Fruit fly (Drosophila melanogaster): Measurements from ENCODE around the gene CG45100.

The CG45100 gene

dm6 chr3R:5470586-5471283 lies 3.7 kb downstream of the CG45100 start, which contains the start of the genes mRpL44 and Snr1:
TSS of gene mRpL44 (minus strand) at chr3R:5470636.
TSS of gene Snr1 (plus strand) at chr3R:5470926.
- no peak for TF ChIP-seq CTCF (optimal IDR thresholded peaks at IDR 0.05)
- TF ChIP-seq CG8478 (optimal IDR thresholded peaks at IDR 0.05), result no peak

DNA sequence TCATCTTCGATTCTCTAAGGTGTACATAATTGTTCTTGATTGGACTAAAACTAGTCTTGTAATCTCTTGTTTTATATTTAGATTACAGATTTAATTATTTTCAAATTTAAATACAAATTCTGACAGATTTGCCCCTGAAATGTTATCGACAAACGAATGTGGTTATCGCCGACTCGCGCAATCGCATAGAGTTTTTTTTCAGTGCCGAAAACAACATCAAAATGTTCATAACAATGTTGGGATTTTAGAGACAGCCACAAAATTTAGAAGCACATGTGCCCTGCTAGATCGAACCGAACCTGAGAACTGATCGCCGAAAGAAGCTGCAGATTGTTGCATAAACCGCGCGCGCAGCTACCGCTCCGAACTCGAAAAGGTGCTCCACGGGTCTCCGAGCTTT lies 6.8 kb downstream of the CG45100 start, which contains the start of gene POLDIP2:
POLDIP2 (plus strand) TSS at position 160 of the 400 bp plus-strand sequence.
- TF ChIP-seq CTCF (optimal IDR thresholded peaks at IDR 0.05) (no peak), CG8478 (optimal IDR thresholded peaks at IDR 0.05) (no peak)

DNA sequence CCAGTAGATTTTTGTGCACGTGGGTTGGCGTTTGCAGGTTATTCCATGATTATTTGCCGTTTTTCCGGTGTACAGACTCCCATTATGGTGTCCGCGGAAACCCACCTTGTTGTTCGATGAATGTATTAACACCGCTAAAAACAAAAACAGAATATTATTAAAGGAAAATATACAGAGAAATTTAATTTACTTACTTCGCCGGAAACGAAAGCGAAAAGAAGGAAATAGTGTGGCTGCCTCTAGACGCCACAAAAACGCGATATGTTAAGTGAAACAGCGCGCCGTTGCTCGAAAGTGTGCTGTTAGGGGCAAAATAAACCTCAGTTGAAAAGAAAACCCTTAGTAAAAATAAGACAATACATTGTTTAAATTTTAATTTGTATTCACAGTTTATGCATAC lies 7.5 kb downstream of the CG45100 start, which contains the start of gene RpL35A:
RpL35A (minus strand) TSS at position 227 of the 400 bp plus-strand sequence.
- peak in 1 of 2 experiments; percentile 58 for TF ChIP-seq CTCF (optimal IDR thresholded peaks at IDR 0.05)
- TF ChIP-seq CG8478 (optimal IDR thresholded peaks at IDR 0.05), result no peak

- TF ChIP-seq CG8478 (optimal IDR thresholded peaks at IDR 0.05) (no peak), CTCF (optimal IDR thresholded peaks at IDR 0.05) (no peak)
Observed at dm6 chr3R:5464481-5464880, 9.9 kb downstream of the CG45100 start, which contains the start of gene PEK. TSS of gene PEK (minus strand) at chr3R:5464753.

- TF ChIP-seq CG8478 (optimal IDR thresholded peaks at IDR 0.05), result no peak
- TF ChIP-seq CTCF (optimal IDR thresholded peaks at IDR 0.05), result no peak
Observed at dm6 chr3R:5463199-5463949, 11.0 kb downstream of the CG45100 start.

- TF ChIP-seq CTCF (optimal IDR thresholded peaks at IDR 0.05), result no peak
- TF ChIP-seq CG8478 (optimal IDR thresholded peaks at IDR 0.05), result no peak
Observed at dm6 chr3R:5458627-5459026, 15.8 kb downstream of the CG45100 start.

DNA sequence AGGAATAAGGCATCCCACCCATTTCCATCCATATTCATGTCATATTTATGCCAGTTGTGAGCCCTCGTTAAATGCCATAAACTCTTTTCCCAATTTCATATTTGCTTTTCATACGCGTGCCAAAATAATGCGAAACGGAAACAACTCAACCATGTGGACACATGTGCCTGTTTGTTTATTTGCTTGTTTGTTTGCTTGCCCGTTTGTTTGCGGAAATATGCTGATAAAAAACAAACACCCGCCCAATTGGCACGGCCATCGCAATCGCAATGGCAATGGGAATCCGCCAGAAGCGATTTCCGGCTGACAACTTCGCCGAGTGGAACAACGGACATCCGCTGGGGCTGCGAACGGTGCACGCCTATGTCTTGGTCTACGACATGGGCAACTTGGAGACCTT lies 20.1 kb downstream of the CG45100 start:
- no peak for TF ChIP-seq CTCF (optimal IDR thresholded peaks at IDR 0.05)
- TF ChIP-seq CG8478 (optimal IDR thresholded peaks at IDR 0.05), result no peak

DNA sequence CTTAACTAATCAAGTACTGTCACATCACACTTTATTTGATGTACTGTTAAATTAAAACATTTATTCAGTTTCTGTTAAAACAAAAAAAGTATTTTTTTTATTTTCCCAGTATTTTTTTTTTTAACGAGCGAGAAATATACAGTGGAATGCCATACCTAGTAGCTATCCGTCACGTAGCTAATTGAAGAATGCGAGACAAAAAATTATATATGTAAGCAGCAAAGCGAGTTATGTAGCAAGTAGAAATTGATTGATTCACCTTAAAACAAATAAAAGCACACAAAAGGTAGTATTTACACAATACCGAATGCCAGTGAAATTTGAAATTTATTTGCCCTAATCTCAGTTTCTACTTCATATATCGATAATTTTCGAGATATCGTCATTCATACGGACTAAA lies 35.6 kb downstream of the CG45100 start:
- no peak for TF ChIP-seq CTCF (optimal IDR thresholded peaks at IDR 0.05)
- no peak for TF ChIP-seq CG8478 (optimal IDR thresholded peaks at IDR 0.05)

dm6 chr3R:5429786-5430185 lies 44.6 kb downstream of the CG45100 start:
- TF ChIP-seq CG8478 (optimal IDR thresholded peaks at IDR 0.05) (no peak), CTCF (optimal IDR thresholded peaks at IDR 0.05) (no peak)

- TF ChIP-seq CTCF (optimal IDR thresholded peaks at IDR 0.05) (no peak), CG8478 (optimal IDR thresholded peaks at IDR 0.05) (no peak)
Observed at dm6 chr3R:5427157-5427556, 47.2 kb downstream of the CG45100 start, which contains the start of gene CG12147. TSS of gene CG12147 (minus strand) at chr3R:5427257.
